Worm (Caenorhabditis elegans): ENCODE measurements around the gene exos-8.

DNA sequence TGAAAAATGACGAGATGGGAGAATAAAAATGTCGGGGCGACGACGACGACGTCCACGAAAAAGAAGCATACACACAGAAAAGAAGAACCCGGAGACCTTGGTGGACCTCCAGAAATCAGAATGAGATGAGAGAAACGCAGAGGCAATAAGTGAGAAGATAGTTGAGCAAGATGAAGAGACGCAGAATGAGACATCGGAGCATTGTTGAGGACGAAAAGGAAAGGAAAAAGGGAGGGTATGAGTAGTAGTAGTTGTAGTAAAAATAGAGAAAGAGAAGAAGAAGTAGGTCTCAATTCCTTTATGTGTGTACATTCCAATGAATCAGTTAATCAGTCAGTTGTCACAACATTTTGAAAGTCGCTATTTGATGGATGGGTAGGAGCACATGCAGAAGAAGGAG is 12.2 kb upstream of the exos-8 start, which contains the start of gene T14B4.8:
- TF ChIP-seq unc-62 (GFP tag; optimal IDR thresholded peaks at IDR 0.05) (no peak), pqm-1 (tag; optimal IDR thresholded peaks at IDR 0.05) (no peak)
